Worm (Caenorhabditis elegans): Measurements from ENCODE around the gene faah-5.

Gene faah-5

ce11 chrIII:11915666-11916065 lies 24.4 kb upstream of the faah-5 start, which contains the start of the genes ndab-1 and npp-16 (continued):
- TF ChIP-seq lin-11 (tag; optimal IDR thresholded peaks at IDR 0.05) (no peak), nhr-21 (tag; optimal IDR thresholded peaks at IDR 0.05) (no peak), Y55F3AM.14 (GFP tag; optimal IDR thresholded peaks at IDR 0.05) (no peak), C34F6.9 (tag; optimal IDR thresholded peaks at IDR 0.05) (peak; percentile 7), lin-39 (tag; optimal IDR thresholded peaks at IDR 0.05) (no peak), zag-1 (tag; optimal IDR thresholded peaks at IDR 0.05) (no peak), ztf-4 (tag; optimal IDR thresholded peaks at IDR 0.05) (no peak), sem-4 (tag; optimal IDR thresholded peaks at IDR 0.05) (no peak), unc-62 (GFP tag; optimal IDR thresholded peaks at IDR 0.05) (no peak), ama-1 (optimal IDR thresholded peaks at IDR 0.05) (no peak), unc-55 (GFP tag; optimal IDR thresholded peaks at IDR 0.05) (peak; percentile 56), fos-1 (tag; optimal IDR thresholded peaks at IDR 0.05) (peak; percentile 12), F13H6.1 (tag; optimal IDR thresholded peaks at IDR 0.05) (peak; percentile 11), nhr-6 (tag; optimal IDR thresholded peaks at IDR 0.05) (no peak), peb-1 (tag; optimal IDR thresholded peaks at IDR 0.05) (no peak), dmd-4 (tag; optimal IDR thresholded peaks at IDR 0.05) (no peak)

ce11 chrIII:11914220-11914619 lies 23.0 kb upstream of the faah-5 start, which contains the start of gene Y56A3A.16:
Y56A3A.16 (minus strand) TSS chrIII:11914320.
- TF ChIP-seq ceh-16 (tag; optimal IDR thresholded peaks at IDR 0.05) = no peak
- TF ChIP-seq fos-1 (tag; optimal IDR thresholded peaks at IDR 0.05) = no peak
- no peak for TF ChIP-seq ama-1 (optimal IDR thresholded peaks at IDR 0.05)

ce11 chrIII:11909778-11910177 lies 18.5 kb upstream of the faah-5 start, which contains the start of gene faah-4:
faah-4 (minus strand) TSS chrIII:11909878.
- TF ChIP-seq skn-1 (tag; optimal IDR thresholded peaks at IDR 0.05) = no peak
- no peak for TF ChIP-seq nhr-10 (tag; optimal IDR thresholded peaks at IDR 0.05)
- TF ChIP-seq sem-4 (tag; optimal IDR thresholded peaks at IDR 0.05) = no peak
- TF ChIP-seq peb-1 (tag; optimal IDR thresholded peaks at IDR 0.05) = no peak
- no peak for TF ChIP-seq nhr-77 (tag; optimal IDR thresholded peaks at IDR 0.05)
- TF ChIP-seq nhr-129 (tag; optimal IDR thresholded peaks at IDR 0.05) = no peak
- TF ChIP-seq egl-27 (tag; optimal IDR thresholded peaks at IDR 0.05) = no peak
- no peak for TF ChIP-seq sma-3 (GFP tag; optimal IDR thresholded peaks at IDR 0.05)
- no peak for TF ChIP-seq mbf-1 (tag; optimal IDR thresholded peaks at IDR 0.05)
- no peak for TF ChIP-seq nhr-237 (tag; optimal IDR thresholded peaks at IDR 0.05)
- no peak for TF ChIP-seq zag-1 (tag; optimal IDR thresholded peaks at IDR 0.05)
- no peak for TF ChIP-seq sma-9 (GFP tag; optimal IDR thresholded peaks at IDR 0.05)
- no peak for TF ChIP-seq sma-9 (tag; optimal IDR thresholded peaks at IDR 0.05)
- TF ChIP-seq dmd-4 (tag; optimal IDR thresholded peaks at IDR 0.05) = no peak
- TF ChIP-seq nhr-25 (tag; optimal IDR thresholded peaks at IDR 0.05) = no peak
- TF ChIP-seq ztf-11 (tag; optimal IDR thresholded peaks at IDR 0.05) = no peak
- no peak for TF ChIP-seq lsy-2 (tag; optimal IDR thresholded peaks at IDR 0.05)
- TF ChIP-seq ztf-4 (tag; optimal IDR thresholded peaks at IDR 0.05) = no peak

- TF ChIP-seq skn-1 (tag; optimal IDR thresholded peaks at IDR 0.05) = no peak
Observed at ce11 chrIII:11908660-11909059, 17.4 kb upstream of the faah-5 start, which contains the start of gene fbxb-24. fbxb-24 (plus strand) TSS chrIII:11908960.

DNA sequence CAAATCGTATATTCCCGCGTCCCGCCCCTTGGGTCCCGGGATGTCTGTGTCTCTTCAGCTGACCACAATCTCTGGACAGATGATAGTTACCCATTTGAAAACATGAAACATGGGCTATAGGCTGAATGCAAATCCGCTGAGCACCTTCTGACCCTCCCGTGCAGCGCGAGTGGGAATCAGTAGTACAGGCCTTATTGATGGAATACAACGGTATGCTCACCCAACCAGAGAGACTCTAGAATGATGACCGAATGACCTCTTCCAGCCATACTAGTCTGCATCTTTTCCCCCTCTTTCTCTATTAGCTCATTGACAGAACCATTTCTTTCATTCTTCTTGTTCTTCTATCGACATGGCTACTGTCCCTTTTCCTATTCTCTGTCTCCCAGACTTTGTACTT lies 15.9 kb upstream of the faah-5 start, which contains the start of gene sdz-33:
Gene sdz-33 (plus strand): TSS at position 301 of the 400 bp plus-strand sequence.
- no peak for TF ChIP-seq nhr-21 (tag; optimal IDR thresholded peaks at IDR 0.05)
- TF ChIP-seq aly-2 (tag; optimal IDR thresholded peaks at IDR 0.05) = no peak
- no peak for TF ChIP-seq ztf-11 (tag; optimal IDR thresholded peaks at IDR 0.05)
- no peak for TF ChIP-seq mbf-1 (tag; optimal IDR thresholded peaks at IDR 0.05)

DNA sequence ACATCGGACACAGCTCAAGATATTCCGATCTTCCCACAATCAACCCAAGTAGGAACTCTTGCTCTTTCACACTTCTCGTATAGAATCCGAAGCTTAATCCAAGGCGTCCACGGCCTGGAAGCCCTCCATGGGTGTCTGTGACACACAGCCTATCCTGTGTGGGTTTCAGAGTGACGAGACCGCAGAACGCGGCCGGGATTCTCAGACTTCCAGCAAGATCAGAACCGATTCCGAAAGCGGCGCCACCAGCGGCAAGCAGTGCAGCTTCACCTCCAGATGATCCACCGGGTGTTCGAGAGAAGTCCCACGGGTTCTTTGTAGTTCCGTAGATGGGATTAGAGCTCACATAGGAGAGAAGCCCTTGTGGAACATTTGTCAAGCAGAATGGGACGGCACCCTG lies 11.5 kb upstream of the faah-5 start:
- TF ChIP-seq aly-2 (tag; optimal IDR thresholded peaks at IDR 0.05) (no peak), Y55F3AM.14 (GFP tag; optimal IDR thresholded peaks at IDR 0.05) (no peak), lin-39 (tag; optimal IDR thresholded peaks at IDR 0.05) (no peak), ztf-1 (GFP tag; conservative IDR thresholded peaks at IDR 0.05) (no peak), ceh-16 (tag; optimal IDR thresholded peaks at IDR 0.05) (no peak), zag-1 (tag; optimal IDR thresholded peaks at IDR 0.05) (no peak), nhr-129 (tag; optimal IDR thresholded peaks at IDR 0.05) (no peak), lin-13 (GFP tag; optimal IDR thresholded peaks at IDR 0.05) (no peak), C34F6.9 (tag; optimal IDR thresholded peaks at IDR 0.05) (no peak)

All from whole organism, L2 larva.